Fruit fly (Drosophila melanogaster) whole organism, adult: ENCODE results near the gene eIF4E6.

ENCODE experiments used
- CG11617 ChIP-seq: fragments of 200-800 bp; sonication (Bioruptor generic); optimal IDR thresholded peaks from 2 replicates; lab custom pipeline; 2017; ENCODE audit warnings: mild to moderate bottlenecking, missing biosample characterization, missing genetic modification reagents, missing genetic modification characterization
- CG12768 ChIP-seq: fragments of 200-800 bp; sonication (Bioruptor generic); optimal IDR thresholded peaks from 2 replicates; lab custom pipeline; 2017; ENCODE audit warnings: missing biosample characterization, missing genetic modification characterization, mild to moderate bottlenecking, moderate library complexity, missing genetic modification reagents
- CG14711 ChIP-seq: fragments of 200-800 bp; sonication (Bioruptor generic); optimal IDR thresholded peaks from 2 replicates; lab custom pipeline; 2018; ENCODE audit warnings: missing biosample characterization, mild to moderate bottlenecking, missing genetic modification characterization, moderate library complexity
- CG1620 ChIP-seq: fragments of 200-800 bp; sonication (Bioruptor generic); optimal IDR thresholded peaks from 2 replicates; lab custom pipeline; 2016; ENCODE audit warnings: missing biosample characterization, missing genetic modification characterization
- CG33017 ChIP-seq: fragments of 200-800 bp; sonication (Bioruptor generic); optimal IDR thresholded peaks from 2 replicates; lab custom pipeline; 2018; ENCODE audit warnings: missing biosample characterization, mild to moderate bottlenecking, missing genetic modification characterization, moderate library complexity
- CG5204 ChIP-seq: fragments of 200-800 bp; sonication (Bioruptor generic); optimal IDR thresholded peaks from 2 replicates; lab custom pipeline; 2016; ENCODE audit warnings: missing biosample characterization, missing genetic modification characterization
- CG7045 ChIP-seq: fragments of 200-800 bp; sonication (Bioruptor generic); optimal IDR thresholded peaks from 2 replicates; lab custom pipeline; 2017; ENCODE audit warnings: missing biosample characterization, mild to moderate bottlenecking, missing genetic modification characterization
- CG7101 ChIP-seq: fragments of 200-800 bp; sonication (Bioruptor generic); optimal IDR thresholded peaks from 2 replicates; lab custom pipeline; 2018; ENCODE audit warnings: missing biosample characterization, mild to moderate bottlenecking, missing genetic modification characterization, moderate library complexity
- Clk ChIP-seq: fragments of 200-800 bp; sonication (Bioruptor generic); optimal IDR thresholded peaks from 2 replicates; lab custom pipeline; 2017; ENCODE audit warnings: missing biosample characterization, missing genetic modification characterization
- Crg-1 ChIP-seq: fragments of 200-800 bp; sonication (Bioruptor generic); optimal IDR thresholded peaks from 2 replicates; lab custom pipeline; 2016; ENCODE audit warnings: missing biosample characterization, missing genetic modification characterization
- Hr96 ChIP-seq: fragments of 200-800 bp; sonication (Bioruptor generic); optimal IDR thresholded peaks from 2 replicates; lab custom pipeline; 2016; ENCODE audit warnings: missing biosample characterization, missing genetic modification characterization
- Mnt ChIP-seq: fragments of 200-800 bp; sonication (Bioruptor generic); optimal IDR thresholded peaks from 2 replicates; lab custom pipeline; 2016; ENCODE audit warnings: missing biosample characterization, mild to moderate bottlenecking, missing genetic modification characterization
- bab1 ChIP-seq: fragments of 200-800 bp; sonication (Bioruptor generic); optimal IDR thresholded peaks from 3 replicates; lab custom pipeline; 2019; ENCODE audit warnings: missing biosample characterization, mild to moderate bottlenecking, missing genetic modification characterization, moderate library complexity
- cic ChIP-seq: fragments of 200-800 bp; sonication (Bioruptor generic); optimal IDR thresholded peaks from 2 replicates; lab custom pipeline; 2017; ENCODE audit warnings: missing biosample characterization, mild to moderate bottlenecking, missing genetic modification characterization, moderate library complexity
- cnc ChIP-seq, 2 experiments: fragments of >200 bp; optimal IDR thresholded peaks; 2 replicates each; lab custom pipeline; 2017
- kay ChIP-seq: fragments of 200-800 bp; sonication (Bioruptor generic); peaks from one replicate; lab custom pipeline; 2016; ENCODE audit warnings: missing biosample characterization, missing genetic modification characterization, borderline replicate concordance
- ovo ChIP-seq: fragments of 200-800 bp; sonication (Bioruptor generic); optimal IDR thresholded peaks from 2 replicates; lab custom pipeline; 2016; ENCODE audit warnings: missing biosample characterization, missing genetic modification characterization
- pad ChIP-seq: fragments of 200-800 bp; sonication (Bioruptor generic); optimal IDR thresholded peaks from 3 replicates; lab custom pipeline; 2017; ENCODE audit warnings: missing biosample characterization, missing genetic modification characterization, mild to moderate bottlenecking, moderate library complexity, missing genetic modification reagents
- tj ChIP-seq: fragments of 200-800 bp; sonication (Bioruptor generic); optimal IDR thresholded peaks from 3 replicates; lab custom pipeline; 2017; ENCODE audit warnings: missing biosample characterization, mild to moderate bottlenecking, missing genetic modification characterization, moderate library complexity
- toe ChIP-seq: fragments of 200-800 bp; sonication (Bioruptor generic); optimal IDR thresholded peaks from 2 replicates; lab custom pipeline; 2016; ENCODE audit warnings: missing biosample characterization, missing genetic modification characterization

Gene eIF4E6

DNA sequence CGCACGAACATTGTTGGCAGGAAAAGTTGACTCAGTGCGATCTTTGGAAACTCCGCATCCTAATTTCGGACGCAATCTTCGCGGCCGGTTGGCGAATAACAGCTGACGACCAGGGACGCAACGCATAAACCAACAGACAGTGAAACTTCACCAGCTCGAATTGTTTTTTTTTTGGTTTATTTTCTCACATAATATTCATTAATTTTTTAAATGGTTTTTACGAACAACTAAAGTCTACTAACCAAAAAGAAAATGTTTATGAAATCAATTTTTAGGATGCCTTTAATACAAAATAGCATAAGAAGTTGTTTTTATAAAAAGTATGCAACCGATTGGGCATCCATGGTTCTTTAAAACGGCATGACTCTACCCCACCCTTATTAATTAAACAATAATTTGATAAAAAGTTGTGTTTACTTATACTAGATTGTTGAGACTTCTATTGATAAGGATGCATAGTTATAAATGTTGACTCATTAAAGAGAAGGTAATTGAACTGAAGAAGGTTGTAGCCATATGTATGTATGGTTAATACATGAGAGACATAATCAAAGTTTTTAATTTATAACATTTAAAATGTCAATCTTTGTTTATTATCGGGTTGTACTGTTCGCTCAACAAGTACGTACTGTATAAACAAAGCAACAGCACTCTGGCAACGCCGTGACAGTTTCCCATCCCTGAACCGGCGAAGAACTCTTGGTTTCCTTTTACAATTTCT lies 7.1 kb upstream of the eIF4E6 start, which contains the start of the genes beta4GalNAcTB and Cpsf100:
TSS of gene beta4GalNAcTB (minus strand) at position 100 of the 721 bp plus-strand sequence.
TSS of gene Cpsf100 (plus strand) at position 665 of the 721 bp plus-strand sequence.
- TF ChIP-seq CG7045 (GFP tag; lab: Kevin White, UChicago): peak; percentile 63
- peak; percentile 59 for TF ChIP-seq tj (GFP tag; lab: Kevin White, UChicago)
- peak; percentile 87 for TF ChIP-seq CG11617 (GFP tag; lab: Kevin White, UChicago)
- TF ChIP-seq Mnt (GFP tag; lab: Kevin White, UChicago): peak; percentile 47
- TF ChIP-seq pad: peak; percentile 69
- no peak for TF ChIP-seq kay (GFP tag; lab: Kevin White, UChicago)
- TF ChIP-seq CG12768 (GFP tag; lab: Kevin White, UChicago): peak; percentile 83
- peak; percentile 60 for TF ChIP-seq Clk
- TF ChIP-seq CG5204: peak; percentile 80
- no peak for TF ChIP-seq CG33017
- TF ChIP-seq bab1: peak; percentile 56
- peak; percentile 71 for TF ChIP-seq CG7101 (tag; lab: Kevin White, UChicago)
- no peak for TF ChIP-seq cnc (optimal IDR thresholded peaks at IDR 0.05; lab: Kevin White, UChicago)
- peak; percentile 63 for TF ChIP-seq CG14711
- TF ChIP-seq ovo: peak; percentile 62
- TF ChIP-seq Hr96 (GFP tag; lab: Kevin White, UChicago): peak; percentile 62
- TF ChIP-seq toe (GFP tag; lab: Kevin White, UChicago): peak; percentile 77
- TF ChIP-seq CG1620 (GFP tag; lab: Kevin White, UChicago): peak; percentile 76
- peak; percentile 66 for TF ChIP-seq Crg-1
- TF ChIP-seq cic: peak; percentile 5

DNA sequence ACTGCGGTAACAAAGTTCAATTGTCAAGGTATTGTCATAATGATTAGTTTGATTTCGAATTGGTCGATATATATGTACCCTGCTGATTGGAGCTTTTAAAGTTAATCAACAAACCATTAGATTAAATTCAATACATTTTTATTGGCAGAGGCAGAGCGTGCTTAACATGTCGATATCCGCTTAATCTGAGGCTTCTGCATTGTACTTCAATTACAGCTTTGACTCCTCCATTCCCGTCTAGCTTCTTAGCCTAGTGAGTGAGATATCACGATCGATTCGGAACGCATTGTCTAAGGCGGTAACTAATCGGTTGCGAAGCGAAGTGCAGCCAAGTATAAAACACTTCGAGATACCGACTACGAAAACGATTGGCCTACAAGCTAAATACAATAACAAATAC lies 5.6 kb upstream of the eIF4E6 start, which contains the start of gene Ssl2:
TSS of gene Ssl2 (minus strand) at position 101 of the 400 bp plus-strand sequence.
- TF ChIP-seq kay (GFP tag; lab: Kevin White, UChicago) (no peak), CG14711 (no peak), CG7101 (tag; lab: Kevin White, UChicago) (no peak), CG11617 (GFP tag; lab: Kevin White, UChicago) (no peak), bab1 (no peak), CG12768 (GFP tag; lab: Kevin White, UChicago) (no peak), CG7045 (GFP tag; lab: Kevin White, UChicago) (no peak), tj (GFP tag; lab: Kevin White, UChicago) (no peak), Crg-1 (no peak), Mnt (GFP tag; lab: Kevin White, UChicago) (no peak), cic (no peak), Clk (no peak), pad (no peak), CG33017 (no peak), ovo (no peak), Hr96 (GFP tag; lab: Kevin White, UChicago) (no peak), cnc (optimal IDR thresholded peaks at IDR 0.05; lab: Kevin White, UChicago) (no peak), CG1620 (GFP tag; lab: Kevin White, UChicago) (no peak), toe (GFP tag; lab: Kevin White, UChicago) (no peak)

DNA sequence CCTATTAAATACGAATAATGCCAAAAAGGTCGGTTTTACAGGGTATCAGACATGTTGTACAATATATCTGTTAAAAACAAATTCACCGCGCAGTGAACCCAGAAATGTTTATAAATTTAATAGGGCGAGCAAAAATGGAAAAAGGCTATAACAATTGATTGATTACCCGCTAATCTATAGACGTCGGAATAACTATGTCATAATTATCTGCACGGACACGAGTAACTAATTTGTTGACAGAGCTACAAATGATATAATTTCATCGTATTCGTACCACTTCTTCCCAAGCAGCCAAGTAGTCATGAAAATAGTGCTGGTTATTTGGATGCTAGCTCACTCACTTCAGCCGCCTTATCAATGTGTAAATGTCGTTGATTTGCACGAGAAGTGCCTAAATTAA lies 2.3 kb downstream of the eIF4E6 start, which contains the start of gene CG14518:
TSS of gene CG14518 (plus strand) at position 301 of the 400 bp plus-strand sequence.
- TF ChIP-seq CG7045 (GFP tag; lab: Kevin White, UChicago) (no peak), ovo (no peak), CG1620 (GFP tag; lab: Kevin White, UChicago) (no peak), CG12768 (GFP tag; lab: Kevin White, UChicago) (no peak), cnc (optimal IDR thresholded peaks at IDR 0.05; lab: Kevin White, UChicago) (no peak), CG5204 (no peak), cic (no peak), Clk (no peak), bab1 (no peak)

DNA sequence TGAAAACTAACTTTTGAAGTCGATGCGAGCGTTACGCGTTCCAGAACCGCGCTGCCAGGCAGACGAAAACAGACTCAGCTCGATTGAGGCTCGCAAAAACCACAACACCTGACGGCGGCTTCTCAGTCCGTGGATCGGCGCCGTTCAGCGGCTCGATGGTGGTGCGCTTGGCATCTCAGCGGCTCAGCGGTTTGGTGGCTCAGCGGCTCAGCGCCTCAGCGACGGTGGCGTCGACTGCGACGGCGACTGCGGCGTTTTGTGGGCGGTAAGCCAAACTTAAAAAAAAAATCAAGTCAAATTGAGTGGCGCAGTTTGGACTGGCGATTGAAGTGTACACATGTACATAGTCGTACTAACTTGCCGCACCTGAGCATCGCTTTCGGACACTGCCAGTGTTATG lies 6.6 kb downstream of the eIF4E6 start, which contains the start of gene wat:
TSS of gene wat (minus strand) at position 41 of the 400 bp plus-strand sequence.
- TF ChIP-seq Mnt (GFP tag; lab: Kevin White, UChicago): no peak
- no peak for TF ChIP-seq CG14711
- no peak for TF ChIP-seq CG5204
- TF ChIP-seq bab1: no peak
- TF ChIP-seq CG33017: no peak
- TF ChIP-seq CG11617 (GFP tag; lab: Kevin White, UChicago): no peak
- no peak for TF ChIP-seq toe (GFP tag; lab: Kevin White, UChicago)
- TF ChIP-seq CG12768 (GFP tag; lab: Kevin White, UChicago): no peak
- TF ChIP-seq CG1620 (GFP tag; lab: Kevin White, UChicago): no peak
- no peak for TF ChIP-seq tj (GFP tag; lab: Kevin White, UChicago)
- no peak for TF ChIP-seq Clk
- no peak for TF ChIP-seq CG7045 (GFP tag; lab: Kevin White, UChicago)
- TF ChIP-seq CG7101 (tag; lab: Kevin White, UChicago): no peak

DNA sequence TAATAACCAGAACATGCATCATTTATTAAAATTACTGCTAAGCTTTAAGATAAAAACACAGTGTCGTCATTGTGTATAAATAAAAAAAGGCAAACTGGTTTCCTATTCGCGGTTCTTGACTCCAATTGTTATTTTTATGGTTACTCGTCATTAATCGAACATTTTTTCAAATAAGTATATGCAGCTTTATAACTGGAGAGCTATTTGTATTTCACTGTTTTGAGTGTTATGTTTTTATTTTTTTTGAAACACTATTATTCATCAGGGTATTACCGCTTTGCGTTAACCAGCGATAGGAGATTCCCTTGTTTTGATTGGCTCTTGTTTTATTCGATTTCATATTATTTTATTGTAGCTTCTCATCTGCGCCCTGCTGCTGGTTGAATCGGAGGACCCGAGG lies 15.8 kb downstream of the eIF4E6 start:
- TF ChIP-seq CG5204 (no peak), CG1620 (GFP tag; lab: Kevin White, UChicago) (no peak), Clk (no peak), pad (no peak), CG14711 (no peak), cic (no peak), CG12768 (GFP tag; lab: Kevin White, UChicago) (no peak), CG33017 (no peak), Crg-1 (no peak), CG11617 (GFP tag; lab: Kevin White, UChicago) (no peak), ovo (no peak), CG7101 (tag; lab: Kevin White, UChicago) (no peak), CG7045 (GFP tag; lab: Kevin White, UChicago) (no peak), kay (GFP tag; lab: Kevin White, UChicago) (no peak), cnc (optimal IDR thresholded peaks at IDR 0.05; lab: Kevin White, UChicago) (no peak)

DNA sequence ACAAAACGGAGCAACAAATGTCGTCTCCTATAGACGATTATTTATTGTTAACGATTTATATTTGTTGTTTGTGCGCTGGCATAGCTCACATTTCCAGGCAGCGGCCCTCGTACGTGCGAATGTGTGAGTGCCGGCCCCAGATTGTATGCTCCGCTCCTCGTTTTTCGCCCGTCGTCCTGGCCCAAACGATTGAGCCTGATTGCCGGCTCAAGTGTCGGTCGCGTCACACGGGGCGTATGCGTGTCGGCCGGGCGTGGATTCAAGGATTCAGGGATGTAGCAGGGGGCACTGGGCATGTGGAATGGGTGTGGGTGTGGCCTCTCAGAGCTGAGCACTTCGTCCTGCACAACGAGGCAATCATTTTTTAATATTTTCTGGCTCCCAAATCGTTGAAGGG lies 21.4 kb downstream of the eIF4E6 start:
- no peak for TF ChIP-seq CG12768 (GFP tag; lab: Kevin White, UChicago)
- no peak for TF ChIP-seq tj (GFP tag; lab: Kevin White, UChicago)
- no peak for TF ChIP-seq CG1620 (GFP tag; lab: Kevin White, UChicago)
- no peak for TF ChIP-seq Clk
- no peak for TF ChIP-seq CG7101 (tag; lab: Kevin White, UChicago)
- no peak for TF ChIP-seq pad
- TF ChIP-seq CG33017: no peak
- no peak for TF ChIP-seq toe (GFP tag; lab: Kevin White, UChicago)
- no peak for TF ChIP-seq Hr96 (GFP tag; lab: Kevin White, UChicago)
